Worm (Caenorhabditis elegans) whole organism, late embryonic: ENCODE data around the gene gkow-1.

ENCODE experiments used
- C08G9.2 ChIP-seq: sonication (generic microtip); optimal IDR thresholded peaks from 2 replicates; lab custom pipeline; 2016; ENCODE audit warnings: mild to moderate bottlenecking, missing genetic modification characterization, moderate library complexity, missing compliant biosample characterization
- ceh-19 ChIP-seq: fragments of 200-800 bp; sonication (Bioruptor generic); optimal IDR thresholded peaks from 2 replicates; lab custom pipeline; 2018; ENCODE audit warnings: mild to moderate bottlenecking, missing genetic modification characterization, missing compliant biosample characterization
- ceh-22 ChIP-seq: sonication (generic microtip); optimal IDR thresholded peaks from 2 replicates; lab custom pipeline; 2017; ENCODE audit warnings: missing biosample characterization, missing genetic modification characterization
- ceh-31 ChIP-seq: sonication (generic microtip); optimal IDR thresholded peaks from 2 replicates; lab custom pipeline; 2016; ENCODE audit warnings: missing genetic modification characterization, missing compliant biosample characterization
- fkh-10 ChIP-seq: fragments of 150-350 bp; optimal IDR thresholded peaks from 2 replicates; lab custom pipeline; 2014; ENCODE audit warnings: missing biosample characterization, missing genetic modification reagents, missing genetic modification characterization
- madf-2 ChIP-seq: sonication (generic microtip); optimal IDR thresholded peaks from 2 replicates; lab custom pipeline; 2017; ENCODE audit warnings: missing genetic modification characterization, missing compliant biosample characterization
- nhr-11 ChIP-seq: fragments of 150-350 bp; optimal IDR thresholded peaks from 2 replicates; lab custom pipeline; 2014; ENCODE audit warnings: missing biosample characterization, missing genetic modification characterization
- odd-2 ChIP-seq: sonication (generic microtip); optimal IDR thresholded peaks from 2 replicates; lab custom pipeline; 2017; ENCODE audit warnings: antibody characterized with exemption, mild to moderate bottlenecking, missing genetic modification characterization, missing compliant biosample characterization
- pros-1 ChIP-seq: fragments of 150-350 bp; optimal IDR thresholded peaks from 2 replicates; lab custom pipeline; 2014; ENCODE audit warnings: missing biosample characterization, missing genetic modification reagents, missing genetic modification characterization
- tbx-7 ChIP-seq: sonication (generic microtip); optimal IDR thresholded peaks from 2 replicates; lab custom pipeline; 2016; ENCODE audit warnings: missing genotype, missing genetic modification characterization, missing compliant biosample characterization

Gene gkow-1

DNA sequence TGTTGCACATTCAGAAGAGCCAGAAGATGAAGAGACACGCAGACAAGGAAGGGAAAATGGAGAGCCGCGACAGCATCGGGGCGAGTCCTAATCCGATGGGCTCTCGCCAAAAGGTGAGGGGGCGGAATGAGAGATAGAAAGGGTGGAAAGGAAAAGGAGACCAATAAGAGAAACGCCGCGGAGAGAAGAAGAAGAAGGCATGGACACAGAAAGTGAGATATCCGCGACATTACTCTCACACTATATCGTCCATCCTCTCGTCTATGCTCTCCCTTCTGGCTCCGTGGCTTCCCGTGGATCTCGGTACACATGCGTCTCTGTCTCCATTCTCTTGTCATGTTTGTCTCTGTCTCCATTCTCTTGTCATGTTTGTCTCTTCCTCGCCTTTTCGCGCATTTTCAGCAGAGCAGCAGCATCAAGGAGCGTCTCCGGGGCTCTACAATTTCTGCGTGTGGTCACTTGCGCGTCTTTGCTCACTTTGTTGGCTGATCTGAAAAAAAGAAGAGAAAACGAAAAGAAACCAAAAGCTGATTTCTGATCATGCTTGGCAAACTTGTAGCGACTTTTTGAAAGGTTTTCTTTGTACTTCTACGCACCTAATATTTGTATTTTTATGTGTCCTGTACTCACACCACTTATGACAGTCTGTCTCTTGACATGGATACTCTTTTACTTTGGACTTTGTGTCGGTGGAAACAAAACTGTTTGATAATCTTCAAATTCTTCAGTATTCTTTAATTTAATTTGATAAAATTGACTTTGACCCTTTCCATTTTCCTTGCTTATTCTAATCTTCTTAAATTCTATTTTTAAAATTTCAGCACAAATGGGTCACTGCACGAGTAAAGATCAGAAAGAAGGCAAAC, 45.5 kb downstream of the gkow-1 start, which contains the start of gene gpa-7 (continued):
- TF ChIP-seq ceh-19 (peak; percentile 74), odd-2 (tag; lab: Kevin White, UChicago) (no peak), fkh-10 (GFP tag; lab: Kevin White, UChicago) (peak; percentile 53)

DNA sequence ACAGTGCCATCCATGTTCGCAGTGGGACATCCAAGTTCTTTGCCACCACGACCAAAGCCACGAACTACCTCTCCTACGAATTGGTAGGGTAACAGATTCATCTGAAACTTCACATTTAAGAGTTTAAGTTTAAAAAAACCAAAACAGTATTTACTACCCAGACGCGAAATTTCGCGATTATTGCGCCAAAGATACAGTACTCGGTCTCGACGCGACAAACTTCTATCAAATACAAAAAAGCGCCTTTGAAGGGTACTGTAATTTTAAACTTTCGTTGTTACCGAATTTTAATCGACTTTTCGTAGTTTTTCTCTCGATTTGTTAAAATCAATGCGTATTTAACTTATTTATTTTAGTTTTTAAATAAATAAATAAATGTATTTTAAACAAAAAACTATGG, 51.4 kb downstream of the gkow-1 start, which contains the start of gene rfk-1:
Gene rfk-1 (minus strand): TSS at position 101 of the 400 bp plus-strand sequence.
- TF ChIP-seq ceh-22 (tag; lab: Kevin White, UChicago) (no peak), pros-1 (tag; lab: Kevin White, UChicago) (no peak), madf-2 (tag; lab: Kevin White, UChicago) (no peak), tbx-7 (tag; lab: Kevin White, UChicago) (no peak), ceh-31 (no peak), C08G9.2 (tag; lab: Kevin White, UChicago) (no peak), nhr-11 (tag; lab: Kevin White, UChicago) (no peak)
